Worm (Caenorhabditis elegans) whole organism, L2 larva: ENCODE measurements around the gene F08B4.8.

Experiments used
- C34F6.9 ChIP-seq: fragments of 150-350 bp; optimal IDR thresholded peaks from 2 replicates; lab custom pipeline; 2014; ENCODE audit warnings: missing biosample characterization, missing genetic modification characterization
- ZK546.5 ChIP-seq: sonication (generic microtip); optimal IDR thresholded peaks from 2 replicates; lab custom pipeline; 2017; ENCODE audit warnings: missing biosample characterization, missing genetic modification characterization
- lin-11 ChIP-seq: fragments of 150-350 bp; sonication (generic microtip); optimal IDR thresholded peaks from 2 replicates; lab custom pipeline; 2014; ENCODE audit warnings: missing biosample characterization, missing genetic modification characterization, inconsistent platforms, mixed read lengths
- lsy-2 ChIP-seq, 2 experiments: fragments of 150-350 bp in 1 of 2; sonication (generic microtip) in 1 of 2; optimal IDR thresholded peaks; 2 replicates each; lab custom pipeline; 2014 to 2017; ENCODE audit warnings: missing biosample characterization in 2 of 2, missing genetic modification characterization in 2 of 2
- nhr-11 ChIP-seq: fragments of 150-350 bp; optimal IDR thresholded peaks from 2 replicates; lab custom pipeline; 2014; ENCODE audit warnings: missing biosample characterization, missing genetic modification characterization
- nhr-12 ChIP-seq: fragments of 150-350 bp; optimal IDR thresholded peaks from 2 replicates; lab custom pipeline; 2014; ENCODE audit warnings: missing biosample characterization, missing genetic modification characterization
- nhr-237 ChIP-seq: fragments of 150-350 bp; optimal IDR thresholded peaks from 2 replicates; lab custom pipeline; 2014; ENCODE audit warnings: missing biosample characterization, missing genetic modification characterization
- skn-1 ChIP-seq: sonication (generic microtip); optimal IDR thresholded peaks from 2 replicates; lab custom pipeline; 2017; ENCODE audit warnings: missing biosample characterization, missing genetic modification characterization
- unc-62 ChIP-seq: fragments of 150-350 bp; optimal IDR thresholded peaks from 2 replicates; lab custom pipeline; 2014; ENCODE audit warnings: missing biosample characterization, missing genetic modification reagents, missing genetic modification characterization

DNA sequence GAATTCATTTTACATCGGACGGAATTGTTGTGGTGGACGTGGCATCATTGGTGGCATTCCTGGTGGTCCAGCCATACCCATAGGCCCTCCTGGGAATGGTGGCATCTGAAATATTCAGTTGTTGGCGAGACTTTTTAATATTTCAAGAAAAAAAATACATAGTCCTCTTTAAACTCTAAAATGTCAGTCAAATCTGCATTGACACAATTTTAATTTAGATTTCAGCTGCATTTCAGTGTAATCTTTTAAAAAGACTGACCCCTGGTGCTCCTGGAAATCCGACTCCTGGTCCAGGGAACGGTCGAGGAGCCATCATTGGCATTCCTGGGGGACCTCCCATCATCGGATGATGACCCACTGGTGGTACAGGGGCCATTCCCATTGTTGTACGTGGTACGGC lies 9.6 kb downstream of the F08B4.8 start:
- TF ChIP-seq nhr-237 (tag; lab: Kevin White, UChicago) (no peak), skn-1 (no peak), lin-11 (tag; lab: Kevin White, UChicago) (no peak), unc-62 (GFP tag; lab: Kevin White, UChicago) (no peak), lsy-2 (tag; optimal IDR thresholded peaks at IDR 0.05; lab: Kevin White, UChicago) (no peak), C34F6.9 (tag; lab: Kevin White, UChicago) (no peak), nhr-12 (tag; lab: Kevin White, UChicago) (no peak), ZK546.5 (no peak), nhr-11 (tag; lab: Kevin White, UChicago) (no peak)
